Worm (Caenorhabditis elegans) whole organism, L4 larva: ENCODE results near the gene F23F12.3.

Experiments
- T20F7.1 ChIP-seq: fragments of 200-800 bp; sonication (Bioruptor generic); optimal IDR thresholded peaks from 2 replicates; lab custom pipeline; 2018; ENCODE audit warnings: mild to moderate bottlenecking, missing genetic modification characterization, missing compliant biosample characterization
- T26A8.4 ChIP-seq: fragments of 200-800 bp; sonication (Bioruptor generic); IDR thresholded peaks from 2 replicates; pipeline ENCODE4 v1.3.6; 2022; ENCODE audit warnings: missing genetic modification characterization, missing compliant biosample characterization
- Y48G9A.11 ChIP-seq: fragments of 200-800 bp; sonication (Bioruptor generic); IDR thresholded peaks from 2 replicates; pipeline ENCODE4 v1.3.6; 2022; ENCODE audit warnings: missing genetic modification reagents, missing genetic modification characterization, missing compliant biosample characterization
- ZK546.5 ChIP-seq, 2 experiments: sonication (generic microtip); optimal IDR thresholded peaks; 2 replicates each; lab custom pipeline; 2017; ENCODE audit warnings: missing biosample characterization in 2 of 2, missing genetic modification characterization in 2 of 2
- aha-1 ChIP-seq: fragments of 150-350 bp; peaks from one replicate; lab custom pipeline; 2014; ENCODE audit warnings: missing biosample characterization, missing genetic modification characterization
- aly-2 ChIP-seq: sonication (generic microtip); optimal IDR thresholded peaks from 2 replicates; lab custom pipeline; 2018; ENCODE audit warnings: missing biosample characterization, missing genetic modification characterization
- attf-4 ChIP-seq: sonication (generic microtip); optimal IDR thresholded peaks from 3 replicates; lab custom pipeline; 2017; ENCODE audit warnings: missing biosample characterization, missing genetic modification characterization
- ceh-20 ChIP-seq: fragments of 200-800 bp; sonication (Bioruptor generic); IDR thresholded peaks from 2 replicates; pipeline ENCODE4 v1.3.6; 2022; ENCODE audit warnings: missing genetic modification reagents, missing genetic modification characterization, missing compliant biosample characterization
- ceh-28 ChIP-seq: fragments of 150-350 bp; optimal IDR thresholded peaks from 2 replicates; lab custom pipeline; 2014; ENCODE audit warnings: missing biosample characterization, missing genetic modification reagents, missing genetic modification characterization
- ceh-44 ChIP-seq: fragments of 200-800 bp; sonication (Bioruptor generic); IDR thresholded peaks from 2 replicates; pipeline ENCODE4 v1.3.6; 2022; ENCODE audit warnings: missing genetic modification reagents, missing genetic modification characterization, missing compliant biosample characterization
- ceh-62 ChIP-seq: sonication (generic microtip); optimal IDR thresholded peaks from 2 replicates; lab custom pipeline; 2017; ENCODE audit warnings: missing biosample characterization, missing genetic modification characterization
- ces-1 ChIP-seq: fragments of 150-350 bp; sonication (generic microtip); optimal IDR thresholded peaks from 4 replicates; lab custom pipeline; 2014; ENCODE audit warnings: missing biosample characterization, missing genetic modification reagents, missing genetic modification characterization
- daf-16 ChIP-seq, 3 experiments: sonication (generic microtip); optimal IDR thresholded peaks; 2 replicates each; lab custom pipeline; 2016 to 2017; ENCODE audit warnings: missing genetic modification characterization in 3 of 3, missing genetic modification reagents in 3 of 3, mild to moderate bottlenecking in 2 of 3, missing compliant biosample characterization in 2 of 3, missing biosample characterization in 1 of 3, moderate library complexity in 1 of 3
- dpl-1 ChIP-seq: fragments of 150-350 bp; optimal IDR thresholded peaks from 2 replicates; lab custom pipeline; 2014; ENCODE audit warnings: missing biosample characterization, missing genetic modification reagents, missing genetic modification characterization
- dve-1 ChIP-seq: sonication (generic microtip); optimal IDR thresholded peaks from 2 replicates; lab custom pipeline; 2017; ENCODE audit warnings: antibody characterized with exemption, mild to moderate bottlenecking, missing genetic modification characterization, missing compliant biosample characterization; ENCODE audit not compliant: insufficient read depth
- egl-27 ChIP-seq: sonication (generic microtip); optimal IDR thresholded peaks from 3 replicates; lab custom pipeline; 2017; ENCODE audit warnings: missing biosample characterization, missing genetic modification reagents, missing genetic modification characterization
- egl-43 ChIP-seq: fragments of 200-800 bp; sonication (Bioruptor generic); IDR thresholded peaks from 2 replicates; pipeline ENCODE4 v1.3.6; 2022; ENCODE audit warnings: missing genetic modification reagents, missing genetic modification characterization, missing compliant biosample characterization
- fkh-10 ChIP-seq: fragments of 150-350 bp; optimal IDR thresholded peaks from 2 replicates; lab custom pipeline; 2014; ENCODE audit warnings: missing biosample characterization, missing genetic modification reagents, missing genetic modification characterization
- fos-1 ChIP-seq: fragments of 150-350 bp; optimal IDR thresholded peaks from 2 replicates; lab custom pipeline; 2014; ENCODE audit warnings: missing biosample characterization, missing genetic modification characterization
- hlh-30 ChIP-seq: sonication (generic microtip); optimal IDR thresholded peaks from 2 replicates; lab custom pipeline; 2017; ENCODE audit warnings: antibody characterized with exemption, mild to moderate bottlenecking, missing genetic modification characterization, missing compliant biosample characterization; ENCODE audit not compliant: insufficient read depth
- lin-13 ChIP-seq: fragments of 150-350 bp; optimal IDR thresholded peaks from 2 replicates; lab custom pipeline; 2014; ENCODE audit warnings: missing biosample characterization, missing genetic modification reagents, missing genetic modification characterization
- lin-29 ChIP-seq: fragments of 200-800 bp; sonication (Bioruptor generic); IDR thresholded peaks from 2 replicates; pipeline ENCODE4 v1.3.6; 2022; ENCODE audit warnings: missing genetic modification reagents, missing genetic modification characterization, missing compliant biosample characterization
- lin-38 ChIP-seq: fragments of 200-800 bp; sonication (Bioruptor generic); IDR thresholded peaks from 2 replicates; pipeline ENCODE4 v1.3.6; 2022; ENCODE audit warnings: missing genetic modification reagents, missing genetic modification characterization, missing compliant biosample characterization
- lir-3 ChIP-seq: sonication (generic microtip); optimal IDR thresholded peaks from 2 replicates; lab custom pipeline; 2016; ENCODE audit warnings: mild to moderate bottlenecking, missing genetic modification characterization, missing compliant biosample characterization
- lsy-2 ChIP-seq, 2 experiments: fragments of 150-350 bp in 1 of 2; sonication (generic microtip) in 1 of 2; optimal IDR thresholded peaks; 2 replicates each; lab custom pipeline; 2014 to 2017; ENCODE audit warnings: missing biosample characterization in 2 of 2, missing genetic modification characterization in 2 of 2
- mep-1 ChIP-seq: fragments of 150-350 bp; sonication (generic microtip); optimal IDR thresholded peaks from 3 replicates; lab custom pipeline; 2014; ENCODE audit warnings: missing biosample characterization, missing genetic modification characterization
- mes-2 ChIP-seq: sonication (generic microtip); optimal IDR thresholded peaks from 2 replicates; lab custom pipeline; 2016; ENCODE audit warnings: missing genotype, mild to moderate bottlenecking, missing genetic modification characterization, missing compliant biosample characterization; ENCODE audit not compliant: poor library complexity, severe bottlenecking
- nhr-10 ChIP-seq: fragments of 150-350 bp; optimal IDR thresholded peaks from 2 replicates; lab custom pipeline; 2014; ENCODE audit warnings: missing biosample characterization, missing genetic modification characterization
- nhr-102 ChIP-seq: sonication (generic microtip); optimal IDR thresholded peaks from 2 replicates; lab custom pipeline; 2016; ENCODE audit warnings: mild to moderate bottlenecking, missing genetic modification characterization, moderate library complexity, missing compliant biosample characterization
- nhr-42 ChIP-seq: fragments of 200-800 bp; sonication (Bioruptor generic); IDR thresholded peaks from 2 replicates; pipeline ENCODE4 v1.3.6; 2022; ENCODE audit warnings: missing genetic modification characterization, missing compliant biosample characterization
- pha-4 ChIP-seq, 2 experiments: fragments of 150-350 bp in 1 of 2; fragments of 200-800 bp in 1 of 2; sonication (Bioruptor generic) in 1 of 2; IDR thresholded peaks in 1 of 2; optimal IDR thresholded peaks in 1 of 2; 2 replicates each; pipeline versions ENCODE4 v1.3.6 to Lab custom; 2014 to 2022; ENCODE audit warnings: missing genetic modification characterization in 2 of 2, missing genetic modification reagents in 2 of 2, missing biosample characterization in 1 of 2, missing compliant biosample characterization in 1 of 2
- rbr-2 ChIP-seq: sonication (generic microtip); optimal IDR thresholded peaks from 2 replicates; lab custom pipeline; 2016; ENCODE audit warnings: missing genotype, missing genetic modification characterization, missing compliant biosample characterization
- saeg-2 ChIP-seq: fragments of 200-800 bp; sonication (Bioruptor generic); IDR thresholded peaks from 2 replicates; pipeline ENCODE4 v1.3.6; 2022; ENCODE audit warnings: missing genetic modification reagents, missing genetic modification characterization, missing compliant biosample characterization
- sdz-12 ChIP-seq: fragments of 200-800 bp; sonication (Bioruptor generic); optimal IDR thresholded peaks from 2 replicates; lab custom pipeline; 2018; ENCODE audit warnings: mild to moderate bottlenecking, missing genetic modification characterization, missing compliant biosample characterization
- set-16 ChIP-seq: fragments of 200-800 bp; sonication (Bioruptor generic); IDR thresholded peaks from 2 replicates; pipeline ENCODE4 v1.3.6; 2022; ENCODE audit warnings: missing genetic modification reagents, missing genetic modification characterization, missing compliant biosample characterization
- unc-62 ChIP-seq, 3 experiments: fragments of 150-350 bp in 1 of 3; sonication (generic microtip); optimal IDR thresholded peaks in 2 of 3; peaks in 1 of 3; 1 replicate in 1 of 3; 2 replicates in 2 of 3; lab custom pipeline; 2014 to 2017; ENCODE audit warnings: missing biosample characterization in 3 of 3, missing genetic modification characterization in 3 of 3, missing genetic modification reagents in 3 of 3, missing genotype in 1 of 3
- zfp-2 ChIP-seq: sonication (generic microtip); optimal IDR thresholded peaks from 2 replicates; lab custom pipeline; 2016; ENCODE audit warnings: mild to moderate bottlenecking, missing genetic modification characterization, missing compliant biosample characterization
- zfp-3 ChIP-seq: fragments of 200-800 bp; sonication (Bioruptor generic); conservative IDR thresholded peaks from 2 replicates; pipeline ENCODE4 v1.3.6; 2022; ENCODE audit warnings: missing genetic modification reagents, missing genetic modification characterization, missing compliant biosample characterization

The F23F12.3 gene

DNA sequence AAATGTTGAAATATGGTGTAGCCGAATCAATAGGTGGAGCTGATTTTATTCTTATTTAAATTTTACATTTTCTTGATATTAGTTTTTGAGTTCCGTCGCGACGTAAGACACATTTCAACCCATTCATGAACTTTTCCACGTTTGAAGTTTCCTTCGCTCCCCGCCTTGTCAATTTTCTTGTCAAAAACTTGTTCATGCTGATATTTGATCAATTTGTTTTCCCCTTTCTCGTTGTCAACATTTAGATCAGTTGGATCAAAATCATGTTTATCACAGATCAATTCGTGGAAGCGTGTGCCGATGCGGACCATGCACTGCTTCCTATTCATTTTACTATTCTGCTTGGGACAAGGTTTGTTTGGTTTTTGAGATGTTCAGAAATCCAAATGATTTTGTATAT lies 17.4 kb upstream of the F23F12.3 start, which contains the start of gene chtb-2:
TSS of gene chtb-2 (plus strand) at position 301 of the 400 bp plus-strand sequence.
- TF ChIP-seq ceh-20 (GFP tag; lab: Robert Waterston, UW) (no peak), T26A8.4 (GFP tag; lab: Robert Waterston, UW) (no peak), set-16 (GFP tag; lab: Robert Waterston, UW) (no peak), egl-43 (GFP tag; lab: Robert Waterston, UW) (no peak), lin-29 (GFP tag; lab: Robert Waterston, UW) (no peak), ZK546.5 (tag; optimal IDR thresholded peaks at IDR 0.05; lab: Kevin White, UChicago) (no peak), T20F7.1 (GFP tag; lab: Kevin White, UChicago) (no peak), lin-38 (GFP tag; lab: Robert Waterston, UW) (no peak), saeg-2 (no peak), mes-2 (tag; lab: Kevin White, UChicago) (no peak)

DNA sequence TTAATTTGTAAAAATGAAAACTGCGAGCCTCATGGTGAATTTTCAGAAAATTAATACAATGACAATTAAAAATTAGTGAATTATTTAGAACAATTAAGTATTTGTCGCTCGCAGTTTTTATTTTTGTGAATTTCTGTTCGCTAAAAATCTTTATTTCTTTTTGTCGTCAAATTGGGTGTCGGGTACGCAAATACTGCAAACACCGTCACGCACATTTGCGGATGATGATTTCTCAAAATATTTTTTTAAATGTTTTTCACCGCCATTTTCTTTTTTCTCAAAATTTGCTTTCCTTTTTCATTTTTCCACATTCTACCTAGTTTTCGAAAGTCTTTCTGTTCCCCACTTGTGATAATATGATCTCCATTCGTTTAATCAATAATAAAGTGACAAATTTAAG lies 11.4 kb upstream of the F23F12.3 start:
- TF ChIP-seq rbr-2 (tag; lab: Kevin White, UChicago) (peak; percentile 24), dpl-1 (GFP tag; lab: Kevin White, UChicago) (peak; percentile 63), attf-4 (tag; lab: Kevin White, UChicago) (no peak)

DNA sequence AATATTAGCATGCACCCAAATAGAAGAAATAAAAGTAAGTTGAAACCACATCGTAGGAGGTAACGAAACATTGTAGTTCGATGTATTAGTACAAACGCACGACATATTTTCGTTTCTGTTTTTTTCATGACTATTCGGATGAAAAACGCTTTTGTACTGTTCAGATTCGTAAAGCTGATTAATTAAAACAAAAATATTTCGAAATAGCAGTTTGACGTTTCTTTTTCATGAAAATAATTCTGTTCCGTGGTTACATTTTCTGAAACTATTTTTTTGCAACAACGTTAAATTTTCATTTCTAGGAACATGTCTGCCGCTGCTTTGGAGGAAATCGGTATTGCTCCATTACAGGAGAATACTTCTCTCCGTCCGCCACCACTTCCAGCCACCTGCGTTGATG lies 10.8 kb upstream of the F23F12.3 start, which contains the start of gene rpt-3:
TSS of gene rpt-3 (plus strand) at position 301 of the 400 bp plus-strand sequence.
- TF ChIP-seq fkh-10 (GFP tag; lab: Kevin White, UChicago) (no peak), Y48G9A.11 (0 out of 2 replicates have a peak, but pooled peaks have one; percentile 11), pha-4 (GFP tag; IDR thresholded peaks at IDR 0.05; lab: Robert Waterston, UW) (peak; percentile 29; the same call in 1 of the 2 replicates), pha-4 (tag; optimal IDR thresholded peaks at IDR 0.05; lab: Kevin White, UChicago) (no peak)

DNA sequence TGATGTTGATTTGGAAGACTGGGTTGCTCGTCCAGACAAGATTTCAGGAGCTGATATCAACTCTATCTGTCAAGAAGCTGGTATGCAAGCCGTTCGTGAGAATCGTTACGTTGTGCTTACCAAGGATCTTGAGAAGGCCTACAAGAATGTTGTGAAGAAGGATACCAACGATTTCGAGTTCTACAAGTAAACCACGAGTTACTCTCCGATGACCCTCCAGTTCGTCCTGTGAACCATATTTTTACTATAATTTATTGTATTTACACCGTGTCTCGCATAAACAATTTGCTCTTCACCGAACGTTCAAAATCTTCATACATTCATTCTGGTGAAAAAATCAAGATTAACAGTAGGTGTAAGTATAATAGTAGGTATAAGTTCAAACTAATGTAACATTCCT lies 9.3 kb upstream of the F23F12.3 start:
- TF ChIP-seq zfp-2 (tag; lab: Kevin White, UChicago) (no peak), unc-62 (GFP tag; optimal IDR thresholded peaks at IDR 0.05 in 1 of 2; lab: Kevin White, UChicago) (peak in 1 of 2 experiments; percentile 90), unc-62 (tag; optimal IDR thresholded peaks at IDR 0.05; lab: Kevin White, UChicago) (no peak)

DNA sequence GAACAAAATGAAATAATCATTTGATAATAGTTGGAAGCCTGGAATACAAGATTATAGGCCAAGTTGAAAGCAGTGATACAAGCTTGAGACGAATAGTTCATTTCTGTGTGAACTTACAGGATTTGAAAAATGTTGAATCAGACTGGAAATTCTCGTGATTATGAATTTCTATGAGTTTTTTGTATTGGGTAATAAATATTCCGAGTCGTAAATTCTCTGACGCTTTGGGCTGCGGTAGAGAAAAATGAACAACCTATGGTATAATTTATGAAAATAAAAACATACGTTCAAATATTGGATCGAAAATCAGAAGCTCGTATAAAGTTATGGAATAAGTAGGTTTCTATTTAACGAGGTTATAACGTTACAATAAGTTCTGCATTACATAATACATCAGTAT lies 7.5 kb upstream of the F23F12.3 start, which contains the start of gene srb-11:
TSS of gene srb-11 (minus strand) at position 101 of the 400 bp plus-strand sequence.
- TF ChIP-seq egl-43 (GFP tag; lab: Robert Waterston, UW) (no peak), dve-1 (tag; lab: Kevin White, UChicago) (no peak), lir-3 (no peak), lin-13 (GFP tag; lab: Kevin White, UChicago) (no peak), ceh-28 (tag; lab: Kevin White, UChicago) (no peak), ceh-44 (GFP tag; lab: Robert Waterston, UW) (no peak), mep-1 (tag; lab: Kevin White, UChicago) (no peak), rbr-2 (tag; lab: Kevin White, UChicago) (no peak), nhr-102 (tag; lab: Kevin White, UChicago) (no peak), sdz-12 (GFP tag; lab: Kevin White, UChicago) (no peak), mes-2 (tag; lab: Kevin White, UChicago) (no peak), fos-1 (no peak), attf-4 (tag; lab: Kevin White, UChicago) (no peak), ces-1 (GFP tag; lab: Kevin White, UChicago) (no peak)

DNA sequence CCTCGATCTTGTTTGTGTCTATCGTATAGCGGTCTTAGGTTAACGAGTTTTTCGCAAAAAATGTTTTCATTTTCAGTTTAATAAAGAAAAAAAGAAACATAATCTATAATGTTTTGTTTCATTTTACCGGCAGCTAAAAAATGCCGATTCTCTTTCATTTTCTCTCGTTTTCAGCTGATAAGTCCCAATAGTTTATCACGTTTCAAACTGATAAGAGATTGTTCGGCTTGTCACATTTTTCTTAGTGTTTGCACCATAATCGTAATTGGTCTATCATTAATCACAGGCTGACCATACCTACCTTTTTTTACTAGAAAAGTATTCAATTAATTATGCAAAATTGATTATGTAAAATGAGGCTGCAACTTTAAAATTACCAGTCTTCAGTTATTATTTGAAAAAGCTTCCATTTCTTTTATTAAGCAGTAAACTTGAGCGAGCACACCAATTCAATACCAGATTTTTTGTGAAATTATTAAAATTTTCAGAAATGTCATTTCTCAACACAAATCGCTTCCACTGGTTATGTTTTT lies 5.1 kb upstream of the F23F12.3 start, which contains the start of gene F23F12.13:
TSS of gene F23F12.13 (plus strand) at position 483 of the 533 bp plus-strand sequence.
- TF ChIP-seq zfp-3 (GFP tag; lab: Robert Waterston, UW) (no peak), nhr-10 (tag; lab: Kevin White, UChicago) (no peak), egl-27 (no peak), aha-1 (tag; lab: Kevin White, UChicago) (no peak), lin-38 (GFP tag; lab: Robert Waterston, UW) (no peak), nhr-102 (tag; lab: Kevin White, UChicago) (no peak), lin-13 (GFP tag; lab: Kevin White, UChicago) (no peak), lsy-2 (tag; optimal IDR thresholded peaks at IDR 0.05; lab: Kevin White, UChicago) (no peak), pha-4 (GFP tag; IDR thresholded peaks at IDR 0.05; lab: Robert Waterston, UW) (no peak), pha-4 (tag; optimal IDR thresholded peaks at IDR 0.05; lab: Kevin White, UChicago) (no peak), daf-16 (GFP tag; optimal IDR thresholded peaks at IDR 0.05; lab: Kevin White, UChicago) (no peak), daf-16 (tag; optimal IDR thresholded peaks at IDR 0.05; lab: Kevin White, UChicago) (no peak), lin-29 (GFP tag; lab: Robert Waterston, UW) (no peak), lir-3 (no peak), aly-2 (tag; lab: Kevin White, UChicago) (no peak), ceh-62 (tag; lab: Kevin White, UChicago) (no peak), nhr-42 (GFP tag; lab: Robert Waterston, UW) (no peak), hlh-30 (peak; percentile 52)
